Worm (Caenorhabditis elegans) whole organism, early embryonic: ENCODE measurements around the gene F26G1.11.

Experiments
- ama-1 ChIP-seq: fragments of 150-350 bp; optimal IDR thresholded peaks from 2 replicates; lab custom pipeline; 2014
- ceh-13 ChIP-seq: fragments of 200-800 bp; sonication (Bioruptor generic); optimal IDR thresholded peaks from 2 replicates; lab custom pipeline; 2018; ENCODE audit warnings: mild to moderate bottlenecking, missing genetic modification characterization, missing compliant biosample characterization
- ceh-36 ChIP-seq: sonication (generic microtip); optimal IDR thresholded peaks from 2 replicates; lab custom pipeline; 2016; ENCODE audit warnings: missing genetic modification characterization, inconsistent platforms, missing compliant biosample characterization
- flt-1 ChIP-seq: fragments of 200-800 bp; sonication (Bioruptor generic); IDR thresholded peaks from 2 replicates; pipeline ENCODE4 v1.3.6; 2022; ENCODE audit warnings: missing genetic modification characterization, missing compliant biosample characterization
- hmg-4 ChIP-seq: fragments of 200-800 bp; sonication (Bioruptor generic); optimal IDR thresholded peaks from 2 replicates; lab custom pipeline; 2018; ENCODE audit warnings: mild to moderate bottlenecking, missing genetic modification characterization, missing compliant biosample characterization
- sea-1 ChIP-seq: fragments of 200-800 bp; sonication (Bioruptor generic); conservative IDR thresholded peaks from 2 replicates; pipeline ENCODE4 v1.3.6; 2022; ENCODE audit warnings: missing genetic modification characterization, missing compliant biosample characterization
- tbx-11 ChIP-seq: fragments of 200-800 bp; sonication (Bioruptor generic); IDR thresholded peaks from 2 replicates; pipeline ENCODE4 v1.3.6; 2022; ENCODE audit warnings: missing genetic modification characterization, missing compliant biosample characterization

ce11 chrII:4806261-4806660, 29.3 kb downstream of the F26G1.11 start:
- TF ChIP-seq flt-1 (GFP tag; lab: Robert Waterston, UW), result no peak
- TF ChIP-seq ceh-13 (GFP tag; lab: Kevin White, UChicago), result no peak
- TF ChIP-seq ama-1, result no peak
- no peak for TF ChIP-seq ceh-36 (tag; lab: Kevin White, UChicago)
- TF ChIP-seq sea-1 (GFP tag; lab: Robert Waterston, UW), result no peak
- TF ChIP-seq tbx-11 (GFP tag; lab: Robert Waterston, UW), result no peak
- TF ChIP-seq hmg-4 (GFP tag; lab: Kevin White, UChicago), result no peak
